Worm (Caenorhabditis elegans): ENCODE results near the gene cki-2.

- TF ChIP-seq blmp-1 (tag; optimal IDR thresholded peaks at IDR 0.05) (no peak), nhr-12 (tag; optimal IDR thresholded peaks at IDR 0.05) (no peak), pha-4 (tag; optimal IDR thresholded peaks at IDR 0.05) (no peak), ces-1 (GFP tag; optimal IDR thresholded peaks at IDR 0.05) (no peak), sptf-1 (tag; optimal IDR thresholded peaks at IDR 0.05) (no peak), flh-1 (GFP tag; optimal IDR thresholded peaks at IDR 0.05) (no peak), ztf-11 (tag; optimal IDR thresholded peaks at IDR 0.05) (no peak), nhr-76 (tag; optimal IDR thresholded peaks at IDR 0.05) (no peak), lin-32 (GFP tag; optimal IDR thresholded peaks at IDR 0.05) (no peak), zip-8 (tag; optimal IDR thresholded peaks at IDR 0.05) (no peak), ham-2 (GFP tag; optimal IDR thresholded peaks at IDR 0.05) (no peak)
Observed at ce11 chrII:7835314-7835713, 19.0 kb downstream of the cki-2 start, which contains the start of gene cex-2.

All from whole organism, mixed stage, embryonic.